Fruit fly (Drosophila melanogaster) whole organism, prepupa: Measurements from ENCODE around the gene yellow-c.

Experiments
- Blimp-1 ChIP-seq: fragments of 200-800 bp; sonication (Bioruptor generic); optimal IDR thresholded peaks from 3 replicates; lab custom pipeline; 2017; ENCODE audit warnings: missing biosample characterization, missing genetic modification characterization, mild to moderate bottlenecking, moderate library complexity, missing genetic modification reagents
- CG11294 ChIP-seq: fragments of 200-800 bp; sonication (Bioruptor generic); IDR thresholded peaks from 2 replicates; pipeline ENCODE4 v1.3.6; 2022; ENCODE audit warnings: missing biosample characterization, missing genetic modification characterization
- CG1621 ChIP-seq: fragments of 200-800 bp; sonication (Bioruptor generic); optimal IDR thresholded peaks from 3 replicates; lab custom pipeline; 2018; ENCODE audit warnings: missing biosample characterization, mild to moderate bottlenecking, missing genetic modification characterization
- CG31627 ChIP-seq: fragments of 200-800 bp; sonication (Bioruptor generic); optimal IDR thresholded peaks from 3 replicates; lab custom pipeline; 2016; ENCODE audit warnings: missing biosample characterization, missing genetic modification characterization
- CG34406 ChIP-seq: fragments of 200-800 bp; sonication (Bioruptor generic); optimal IDR thresholded peaks from 3 replicates; lab custom pipeline; 2016; ENCODE audit warnings: missing biosample characterization, missing genetic modification characterization
- CG4318 ChIP-seq: fragments of 200-800 bp; sonication (Bioruptor generic); optimal IDR thresholded peaks from 3 replicates; lab custom pipeline; 2017; ENCODE audit warnings: missing biosample characterization, mild to moderate bottlenecking, missing genetic modification characterization
- CG6792 ChIP-seq: fragments of 200-800 bp; sonication (Bioruptor generic); optimal IDR thresholded peaks from 3 replicates; lab custom pipeline; 2016; ENCODE audit warnings: missing biosample characterization, missing genetic modification characterization
- CG6808 ChIP-seq: fragments of 200-800 bp; sonication (Bioruptor generic); optimal IDR thresholded peaks from 3 replicates; lab custom pipeline; 2017; ENCODE audit warnings: missing biosample characterization, missing genetic modification characterization, mild to moderate bottlenecking, moderate library complexity, missing genetic modification reagents
- CG6854 ChIP-seq: fragments of 200-800 bp; sonication (Bioruptor generic); optimal IDR thresholded peaks from 2 replicates; lab custom pipeline; 2017; ENCODE audit warnings: missing biosample characterization, mild to moderate bottlenecking, missing genetic modification characterization
- CG8119 ChIP-seq: fragments of 200-800 bp; sonication (Bioruptor generic); IDR thresholded peaks from 3 replicates; pipeline ENCODE4 v1.3.6; 2022; ENCODE audit warnings: missing biosample characterization, missing genetic modification characterization
- CG8319 ChIP-seq: fragments of 200-800 bp; sonication (Bioruptor generic); optimal IDR thresholded peaks from 3 replicates; lab custom pipeline; 2016; ENCODE audit warnings: missing biosample characterization, missing genetic modification characterization
- Eip75B ChIP-seq: fragments of 200-800 bp; sonication (Bioruptor generic); optimal IDR thresholded peaks from 3 replicates; lab custom pipeline; 2016; ENCODE audit warnings: missing biosample characterization, missing genetic modification characterization
- Eip78C ChIP-seq: fragments of 200-800 bp; sonication (Bioruptor generic); peaks from one replicate; lab custom pipeline; 2016; ENCODE audit warnings: missing biosample characterization, missing genetic modification characterization
- Ets21C ChIP-seq: fragments of 200-800 bp; sonication (Bioruptor generic); optimal IDR thresholded peaks from 3 replicates; lab custom pipeline; 2016; ENCODE audit warnings: missing biosample characterization, missing genetic modification characterization
- Ets96B ChIP-seq: fragments of 200-800 bp; optimal IDR thresholded peaks from 2 replicates; lab custom pipeline; 2019; ENCODE audit warnings: missing biosample characterization, mild to moderate bottlenecking, missing genetic modification characterization, moderate library complexity
- Gug ChIP-seq: fragments of 200-800 bp; sonication (Bioruptor generic); IDR thresholded peaks from 2 replicates; pipeline ENCODE4 v1.3.6; 2022; ENCODE audit warnings: missing biosample characterization, missing genetic modification characterization
- Hr38 ChIP-seq: sonication (Bioruptor generic); optimal IDR thresholded peaks from 2 replicates; lab custom pipeline; 2016; ENCODE audit warnings: missing biosample characterization, missing genetic modification characterization
- Hr4 ChIP-seq: fragments of 200-800 bp; sonication (Bioruptor generic); optimal IDR thresholded peaks from 3 replicates; lab custom pipeline; 2016; ENCODE audit warnings: missing biosample characterization, missing genetic modification characterization
- Lpt ChIP-seq: fragments of 200-800 bp; sonication (Bioruptor generic); optimal IDR thresholded peaks from 3 replicates; lab custom pipeline; 2016; ENCODE audit warnings: missing biosample characterization, missing genetic modification characterization
- OdsH ChIP-seq: fragments of 200-800 bp; sonication (Bioruptor generic); optimal IDR thresholded peaks from 3 replicates; lab custom pipeline; 2016; ENCODE audit warnings: missing biosample characterization, missing genetic modification characterization
- Smox ChIP-seq: fragments of 200-800 bp; sonication (Bioruptor generic); optimal IDR thresholded peaks from 3 replicates; lab custom pipeline; 2016; ENCODE audit warnings: missing biosample characterization, missing genetic modification characterization
- Sox15 ChIP-seq: fragments of 200-800 bp; sonication (Bioruptor generic); optimal IDR thresholded peaks from 3 replicates; lab custom pipeline; 2016; ENCODE audit warnings: missing biosample characterization, missing genetic modification characterization
- achi ChIP-seq: fragments of 200-800 bp; sonication (Bioruptor generic); optimal IDR thresholded peaks from 3 replicates; lab custom pipeline; 2016; ENCODE audit warnings: missing biosample characterization, missing genetic modification characterization
- cyc ChIP-seq: fragments of 200-800 bp; sonication (Bioruptor generic); optimal IDR thresholded peaks from 3 replicates; lab custom pipeline; 2016; ENCODE audit warnings: missing biosample characterization, missing genetic modification characterization
- dac ChIP-seq: fragments of 200-800 bp; sonication (Bioruptor generic); optimal IDR thresholded peaks from 2 replicates; lab custom pipeline; 2017; ENCODE audit warnings: missing biosample characterization, mild to moderate bottlenecking, missing genetic modification characterization
- dsx ChIP-seq: fragments of 200-800 bp; optimal IDR thresholded peaks from 3 replicates; lab custom pipeline; 2019; ENCODE audit warnings: missing biosample characterization, mild to moderate bottlenecking, missing genetic modification characterization, moderate library complexity; ENCODE audit not compliant: poor library complexity, severe bottlenecking
- esn ChIP-seq: fragments of 200-800 bp; sonication (Bioruptor generic); optimal IDR thresholded peaks from 2 replicates; lab custom pipeline; 2016; ENCODE audit warnings: missing biosample characterization, mild to moderate bottlenecking, missing genetic modification characterization, moderate library complexity
- fd59A ChIP-seq: fragments of 200-800 bp; sonication (Bioruptor generic); optimal IDR thresholded peaks from 2 replicates; lab custom pipeline; 2017; ENCODE audit warnings: missing biosample characterization, mild to moderate bottlenecking, missing genetic modification characterization, missing genetic modification reagents
- fd85E ChIP-seq: fragments of 200-800 bp; sonication (Bioruptor generic); optimal IDR thresholded peaks from 3 replicates; lab custom pipeline; 2016; ENCODE audit warnings: missing biosample characterization, missing genetic modification characterization
- fkh ChIP-seq: fragments of 200-800 bp; sonication (Bioruptor generic); optimal IDR thresholded peaks from 3 replicates; lab custom pipeline; 2017; ENCODE audit warnings: missing biosample characterization, mild to moderate bottlenecking, missing genetic modification characterization, moderate library complexity
- lz ChIP-seq: fragments of 200-800 bp; sonication (Bioruptor generic); optimal IDR thresholded peaks from 3 replicates; lab custom pipeline; 2016; ENCODE audit warnings: missing biosample characterization, missing genetic modification characterization
- spab ChIP-seq: fragments of 200-800 bp; sonication (Bioruptor generic); optimal IDR thresholded peaks from 2 replicates; lab custom pipeline; 2017; ENCODE audit warnings: missing biosample characterization, mild to moderate bottlenecking, missing genetic modification characterization, missing genetic modification reagents
- ss ChIP-seq, 2 experiments: fragments of 200-800 bp; sonication (Bioruptor generic); optimal IDR thresholded peaks; 2 replicates in 1 of 2; 3 replicates in 1 of 2; lab custom pipeline; 2017 to 2018; ENCODE audit warnings: mild to moderate bottlenecking in 2 of 2, missing biosample characterization in 2 of 2, missing genetic modification characterization in 2 of 2, moderate library complexity in 1 of 2
- svp ChIP-seq: fragments of 200-800 bp; sonication (Bioruptor generic); peaks from one replicate; lab custom pipeline; 2016; ENCODE audit warnings: missing biosample characterization, missing genetic modification characterization
- topi ChIP-seq: fragments of 200-800 bp; sonication (Bioruptor generic); optimal IDR thresholded peaks from 3 replicates; lab custom pipeline; 2016; ENCODE audit warnings: missing biosample characterization, missing genetic modification characterization
- vri ChIP-seq: fragments of 200-800 bp; sonication (Bioruptor generic); optimal IDR thresholded peaks from 3 replicates; lab custom pipeline; 2016; ENCODE audit warnings: missing biosample characterization, mild to moderate bottlenecking, missing genetic modification characterization

yellow-c gene

DNA sequence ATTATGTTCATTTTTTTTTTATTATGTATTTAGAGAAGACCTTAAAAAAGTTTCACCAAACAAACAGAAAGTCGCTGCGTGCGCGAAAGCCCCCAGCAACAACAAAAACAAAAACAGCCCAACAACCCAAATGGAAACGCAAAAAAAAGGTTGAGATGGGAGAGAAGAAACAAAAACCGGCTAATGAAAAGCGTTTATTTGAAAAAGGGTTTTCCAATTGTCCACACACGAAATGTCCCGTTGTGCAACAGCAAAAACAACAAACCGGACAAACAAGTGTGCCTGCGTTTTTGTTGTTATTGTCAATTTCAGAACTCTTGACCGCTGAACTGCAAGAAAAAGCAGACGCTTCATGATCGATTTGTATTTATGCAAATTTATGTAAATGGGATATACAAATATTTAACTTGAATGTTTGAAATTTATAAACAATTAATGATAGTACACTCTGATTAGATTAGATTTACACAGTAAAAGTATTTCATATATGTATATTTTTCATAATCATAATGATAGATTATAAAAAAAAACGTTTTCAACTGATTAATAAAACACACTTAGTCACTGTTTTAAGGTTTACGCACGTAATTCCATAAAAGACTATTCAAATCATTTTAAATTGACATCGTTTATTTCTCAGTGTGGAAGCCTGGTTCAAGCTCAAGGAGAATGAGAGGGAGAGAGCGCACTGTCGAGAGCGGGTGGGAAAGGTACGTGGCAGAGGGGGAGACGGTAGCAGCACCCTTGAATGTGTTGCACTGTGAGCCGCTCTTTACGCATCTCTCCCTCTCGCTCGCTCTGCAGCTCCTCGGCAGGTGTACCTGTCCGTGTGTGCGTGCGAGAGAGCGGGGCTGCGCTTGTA, 21.4 kb downstream of the yellow-c start (continued):
- TF ChIP-seq CG31627 (peak; percentile 67), OdsH (GFP tag; lab: Kevin White, UChicago) (peak; percentile 87), Sox15 (GFP tag; lab: Kevin White, UChicago) (peak; percentile 69), Ets21C (GFP tag; lab: Kevin White, UChicago) (peak; percentile 1), esn (GFP tag; lab: Kevin White, UChicago) (peak; percentile 90), dsx (GFP tag; lab: Kevin White, UChicago) (peak; percentile 73), CG11294 (GFP tag; lab: Robert Waterston, UW) (peak; percentile 81; the same call in 1 of the 2 replicates), fd59A (GFP tag; lab: Kevin White, UChicago) (peak; percentile 76), dac (GFP tag; lab: Kevin White, UChicago) (peak; percentile 64), Lpt (GFP tag; lab: Kevin White, UChicago) (peak; percentile 78), CG6792 (GFP tag; lab: Kevin White, UChicago) (peak; percentile 81), CG4318 (GFP tag; lab: Kevin White, UChicago) (peak; percentile 72), ss (GFP tag; optimal IDR thresholded peaks at IDR 0.05; lab: Kevin White, UChicago) (peak; percentile 89 to 90), Eip75B (GFP tag; lab: Kevin White, UChicago) (peak; percentile 72), fd85E (GFP tag; lab: Kevin White, UChicago) (no peak), Eip78C (GFP tag; lab: Kevin White, UChicago) (peak; percentile 98), Ets96B (tag; lab: Kevin White, UChicago) (peak; percentile 84), Gug (peak; percentile 80), CG1621 (tag; lab: Kevin White, UChicago) (peak; percentile 52), topi (GFP tag; lab: Kevin White, UChicago) (peak; percentile 81), cyc (GFP tag; lab: Kevin White, UChicago) (peak; percentile 82)

DNA sequence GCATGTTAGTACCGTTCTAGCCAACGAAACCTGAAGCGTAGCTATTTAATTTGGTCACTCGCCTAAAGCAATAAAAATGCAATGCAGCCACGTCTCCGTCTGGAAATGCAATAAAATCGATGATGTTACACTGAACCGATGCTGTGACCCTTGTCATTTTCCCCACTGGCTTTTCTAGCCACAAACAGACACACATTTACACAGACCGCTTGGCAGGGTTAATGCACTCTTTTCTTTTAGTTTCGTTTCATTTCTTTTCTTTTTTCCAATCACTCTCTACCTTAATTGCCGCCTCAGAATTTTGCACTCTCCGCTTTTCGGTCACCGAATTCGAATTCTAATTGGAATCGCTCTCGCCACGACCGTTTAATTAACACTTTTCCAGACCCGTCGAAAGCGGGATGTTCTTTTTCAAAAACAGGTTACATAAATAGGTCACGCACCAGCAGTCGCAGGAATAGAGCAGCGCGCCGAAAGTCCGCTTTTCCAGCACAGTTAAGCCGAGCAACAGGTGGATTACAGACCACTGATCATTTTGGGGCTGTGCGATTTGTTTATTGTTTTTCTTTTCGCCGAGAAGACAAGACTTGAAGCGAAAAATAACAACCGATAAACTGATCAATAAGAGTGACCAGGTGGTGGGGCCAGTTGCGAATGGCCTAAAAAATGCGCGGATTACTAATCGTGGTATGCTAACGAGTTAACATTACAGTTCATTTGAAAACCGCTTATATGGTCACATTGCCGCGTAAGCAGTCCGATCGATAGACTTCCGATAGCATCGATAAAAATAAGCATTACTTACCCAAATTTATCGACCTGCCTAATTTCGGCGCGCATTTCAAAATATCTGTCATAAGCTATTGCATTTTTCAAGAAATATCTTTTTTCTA, 22.3 kb downstream of the yellow-c start, which contains the start of gene ck:
ck (minus strand) TSS at position 638 of the 893 bp plus-strand sequence.
- peak; percentile 48 for TF ChIP-seq Eip75B (GFP tag; lab: Kevin White, UChicago)
- no peak for TF ChIP-seq Smox (GFP tag; lab: Kevin White, UChicago)
- TF ChIP-seq Eip78C (GFP tag; lab: Kevin White, UChicago) = peak; percentile 31
- peak; percentile 48 for TF ChIP-seq svp
- TF ChIP-seq CG8119 (GFP tag; lab: Robert Waterston, UW) = 0 out of 3 replicates have a peak, but pooled peaks have one; percentile 12
- no peak for TF ChIP-seq fkh (GFP tag; lab: Kevin White, UChicago)
- TF ChIP-seq, all 60 proteins: peak for 4

DNA sequence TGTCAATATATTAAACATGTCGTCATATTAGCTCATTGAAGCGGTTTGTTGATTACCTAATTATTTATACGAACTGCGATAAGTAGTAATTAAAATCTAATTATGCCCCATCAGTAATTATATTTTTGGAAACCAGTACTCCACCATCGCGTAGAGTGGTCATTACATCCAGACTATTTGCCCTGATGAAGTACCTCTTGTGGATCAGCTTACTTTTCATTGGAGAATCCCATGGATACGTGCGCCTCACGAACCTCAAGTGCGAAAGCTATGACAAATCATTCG, 22.9 kb downstream of the yellow-c start, which contains the start of gene CG33679:
CG33679 (plus strand) TSS at position 186 of the 285 bp plus-strand sequence.
- TF ChIP-seq CG6808 = no peak
- TF ChIP-seq achi = no peak
- no peak for TF ChIP-seq fkh (GFP tag; lab: Kevin White, UChicago)
- TF ChIP-seq fd59A (GFP tag; lab: Kevin White, UChicago) = no peak
- no peak for TF ChIP-seq CG1621 (tag; lab: Kevin White, UChicago)
- TF ChIP-seq CG8319 (GFP tag; lab: Kevin White, UChicago) = no peak
- no peak for TF ChIP-seq Ets96B (tag; lab: Kevin White, UChicago)
- TF ChIP-seq CG6854 (GFP tag; lab: Kevin White, UChicago) = no peak
- TF ChIP-seq CG31627 = no peak
- no peak for TF ChIP-seq Ets21C (GFP tag; lab: Kevin White, UChicago)
- TF ChIP-seq vri (GFP tag; lab: Kevin White, UChicago) = no peak
- TF ChIP-seq Hr38 (GFP tag; lab: Kevin White, UChicago) = no peak
- TF ChIP-seq CG34406 (GFP tag; lab: Kevin White, UChicago) = no peak
- no peak for TF ChIP-seq spab (GFP tag; lab: Kevin White, UChicago)
- TF ChIP-seq Hr4 (GFP tag; lab: Kevin White, UChicago) = no peak
- no peak for TF ChIP-seq lz
- no peak for TF ChIP-seq Sox15 (GFP tag; lab: Kevin White, UChicago)
- no peak for TF ChIP-seq Blimp-1
- TF ChIP-seq, all 60 proteins: peak for 0
